Worm (Caenorhabditis elegans) whole organism, young adult: ENCODE data around the gene Y57G11C.8.

ENCODE experiments used
- efl-1 ChIP-seq: fragments of 150-350 bp; optimal IDR thresholded peaks from 2 replicates; lab custom pipeline; 2014; ENCODE audit warnings: missing biosample characterization, missing genetic modification reagents, missing genetic modification characterization
- sdz-38 ChIP-seq: sonication (generic microtip); optimal IDR thresholded peaks from 2 replicates; lab custom pipeline; 2016; ENCODE audit warnings: missing genotype, missing genetic modification characterization, missing compliant biosample characterization

- TF ChIP-seq sdz-38 (tag; lab: Kevin White, UChicago) (no peak), efl-1 (GFP tag; lab: Kevin White, UChicago) (no peak)
Observed at ce11 chrIV:14769218-14769835, 12.3 kb upstream of the Y57G11C.8 start, which contains the start of gene Y57G11C.43.
